Fruit fly (Drosophila melanogaster): ENCODE results near the gene CG2126.

The CG2126 gene

DNA sequence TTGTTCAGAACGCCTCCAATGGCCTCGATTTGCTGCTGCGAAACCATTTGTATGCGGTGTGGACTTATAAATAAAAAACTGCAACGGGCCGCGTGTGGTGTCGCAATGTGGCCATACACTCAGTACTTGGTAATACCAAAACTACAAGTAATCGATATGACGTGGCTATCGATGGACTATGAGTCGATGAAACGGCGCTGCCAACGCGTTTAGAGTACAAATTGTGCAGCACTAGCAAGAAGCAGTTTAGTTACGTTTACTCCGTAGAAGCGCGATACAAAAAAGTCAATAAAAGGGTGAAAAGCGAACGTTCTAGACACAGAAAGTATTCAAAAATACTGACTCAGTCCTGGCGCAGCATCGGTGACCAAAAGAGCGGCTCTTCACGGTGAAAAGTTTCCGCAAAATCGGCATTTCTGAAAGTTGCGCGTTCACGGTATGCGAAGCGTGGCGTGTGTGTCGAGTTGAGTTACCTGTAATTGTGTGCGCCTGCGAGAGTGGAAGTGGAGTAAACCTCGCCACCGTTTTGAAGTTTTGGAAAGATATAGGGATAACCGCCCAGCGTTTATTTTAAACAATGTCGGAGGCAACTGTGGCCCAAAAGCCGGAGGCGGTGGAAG lies 28.9 kb downstream of the CG2126 start, which contains the start of the genes nero and CG1910 (continued):
- no peak for TF ChIP-seq Ptx1 (GFP tag; IDR thresholded peaks at IDR 0.05)
- no peak for TF ChIP-seq CG2889 (GFP tag; IDR thresholded peaks at IDR 0.05)
- no peak for TF ChIP-seq shn (GFP tag; optimal IDR thresholded peaks at IDR 0.05)
- TF ChIP-seq CG16815 (GFP tag; optimal IDR thresholded peaks at IDR 0.05), result no peak
- TF ChIP-seq ems (GFP tag; optimal IDR thresholded peaks at IDR 0.05), result no peak
- no peak for TF ChIP-seq CG4707 (GFP tag; optimal IDR thresholded peaks at IDR 0.05)
- no peak for TF ChIP-seq tna (GFP tag; IDR thresholded peaks at IDR 0.05; ENCODE audit: partially characterized antibody)
- no peak for TF ChIP-seq Deaf1 (tag; optimal IDR thresholded peaks at IDR 0.05)
- no peak for TF ChIP-seq CG10654 (GFP tag; optimal IDR thresholded peaks at IDR 0.05)
- no peak for TF ChIP-seq fd3F (GFP tag; optimal IDR thresholded peaks at IDR 0.05)
- peak in 1 of 2 experiments; percentile 39 for TF ChIP-seq dpn (GFP tag; optimal IDR thresholded peaks at IDR 0.05)
- TF ChIP-seq CG4617 (GFP tag; optimal IDR thresholded peaks at IDR 0.05; ENCODE audit: borderline replicate concordance), result peak; percentile 55
- TF ChIP-seq tll (GFP tag; optimal IDR thresholded peaks at IDR 0.05), result peak in 1 of 2 experiments; percentile 30
- TF ChIP-seq mld (GFP tag; IDR thresholded peaks at IDR 0.05; ENCODE audit: partially characterized antibody), result no peak
- peak; percentile 65 for TF ChIP-seq sens (GFP tag)
- no peak for TF ChIP-seq Xrp1 (GFP tag; IDR thresholded peaks at IDR 0.05)
- peak; percentile 71 for TF ChIP-seq Myb (GFP tag; optimal IDR thresholded peaks at IDR 0.05)
- TF ChIP-seq sob (GFP tag; IDR thresholded peaks at IDR 0.05), result no peak
- TF ChIP-seq Doc2 (GFP tag; IDR thresholded peaks at IDR 0.05), result no peak
- TF ChIP-seq maf-S (GFP tag; optimal IDR thresholded peaks at IDR 0.05), result peak; percentile 33
- no peak for TF ChIP-seq lbe (GFP tag; optimal IDR thresholded peaks at IDR 0.05)
- no peak for TF ChIP-seq inv (GFP tag; IDR thresholded peaks at IDR 0.05; ENCODE audit: partially characterized antibody)
- no peak for TF ChIP-seq lmd (GFP tag; IDR thresholded peaks at IDR 0.05)
- TF ChIP-seq CG17612 (GFP tag; IDR thresholded peaks at IDR 0.05), result no peak
- peak in 1 of 2 experiments; percentile 73 for TF ChIP-seq Pdp1 (GFP tag; optimal IDR thresholded peaks at IDR 0.05)
- no peak for TF ChIP-seq CG4854 (GFP tag; optimal IDR thresholded peaks at IDR 0.05)
- TF ChIP-seq CG2129 (GFP tag; IDR thresholded peaks at IDR 0.05; ENCODE audit: partially characterized antibody), result no peak
- no peak for TF ChIP-seq ATbp (GFP tag; optimal IDR thresholded peaks at IDR 0.05)
- no peak for TF ChIP-seq CG9609 (GFP tag; optimal IDR thresholded peaks at IDR 0.05)
- no peak for TF ChIP-seq hth (optimal IDR thresholded peaks at IDR 0.05)
- TF ChIP-seq en (GFP tag; optimal IDR thresholded peaks at IDR 0.05), result no peak
- TF ChIP-seq gcm (GFP tag; optimal IDR thresholded peaks at IDR 0.05), result no peak
- TF ChIP-seq row (GFP tag; IDR thresholded peaks at IDR 0.05), result no peak
- no peak for TF ChIP-seq Nf-YA (GFP tag; IDR thresholded peaks at IDR 0.05)
- TF ChIP-seq nerfin-1 (tag; optimal IDR thresholded peaks at IDR 0.05), result peak; percentile 25
- no peak for TF ChIP-seq ttk (GFP tag; IDR thresholded peaks at IDR 0.05)
- no peak for TF ChIP-seq Atf3 (GFP tag; optimal IDR thresholded peaks at IDR 0.05)
- TF ChIP-seq CG7271 (tag; optimal IDR thresholded peaks at IDR 0.05), result peak; percentile 48
- TF ChIP-seq Jarid2 (GFP tag; optimal IDR thresholded peaks at IDR 0.05), result no peak
- no peak for TF ChIP-seq CG8924 (tag; optimal IDR thresholded peaks at IDR 0.05)
- TF ChIP-seq slp2 (GFP tag; optimal IDR thresholded peaks at IDR 0.05), result no peak
- no peak for TF ChIP-seq CG9817 (tag; optimal IDR thresholded peaks at IDR 0.05)
- no peak for TF ChIP-seq Spps (tag; optimal IDR thresholded peaks at IDR 0.05)
- TF ChIP-seq nmo (GFP tag; optimal IDR thresholded peaks at IDR 0.05), result peak; percentile 48
- no peak for TF ChIP-seq fu2 (GFP tag; optimal IDR thresholded peaks at IDR 0.05)
- no peak for TF ChIP-seq seq (GFP tag; IDR thresholded peaks at IDR 0.05)
- TF ChIP-seq Ets97D (GFP tag; optimal IDR thresholded peaks at IDR 0.05), result peak; percentile 28
- TF ChIP-seq dmrt99B (tag; optimal IDR thresholded peaks at IDR 0.05), result no peak
- peak; percentile 52 for TF ChIP-seq Xbp1 (GFP tag; optimal IDR thresholded peaks at IDR 0.05)
- TF ChIP-seq CG2202 (tag; optimal IDR thresholded peaks at IDR 0.05), result no peak
- no peak for TF ChIP-seq repo (GFP tag; optimal IDR thresholded peaks at IDR 0.05)

Data from whole organism, embryonic.